Fruit fly (Drosophila melanogaster) whole organism, adult: ENCODE data around the gene CG11262.

ENCODE experiments used
- CG11617 ChIP-seq: fragments of 200-800 bp; sonication (Bioruptor generic); optimal IDR thresholded peaks from 2 replicates; lab custom pipeline; 2017; ENCODE audit warnings: mild to moderate bottlenecking, missing biosample characterization, missing genetic modification reagents, missing genetic modification characterization
- CG12768 ChIP-seq: fragments of 200-800 bp; sonication (Bioruptor generic); optimal IDR thresholded peaks from 2 replicates; lab custom pipeline; 2017; ENCODE audit warnings: missing biosample characterization, missing genetic modification characterization, mild to moderate bottlenecking, moderate library complexity, missing genetic modification reagents
- CG14711 ChIP-seq: fragments of 200-800 bp; sonication (Bioruptor generic); optimal IDR thresholded peaks from 2 replicates; lab custom pipeline; 2018; ENCODE audit warnings: missing biosample characterization, mild to moderate bottlenecking, missing genetic modification characterization, moderate library complexity
- CG1620 ChIP-seq: fragments of 200-800 bp; sonication (Bioruptor generic); optimal IDR thresholded peaks from 2 replicates; lab custom pipeline; 2016; ENCODE audit warnings: missing biosample characterization, missing genetic modification characterization
- CG33017 ChIP-seq: fragments of 200-800 bp; sonication (Bioruptor generic); optimal IDR thresholded peaks from 2 replicates; lab custom pipeline; 2018; ENCODE audit warnings: missing biosample characterization, mild to moderate bottlenecking, missing genetic modification characterization, moderate library complexity
- CG5204 ChIP-seq: fragments of 200-800 bp; sonication (Bioruptor generic); optimal IDR thresholded peaks from 2 replicates; lab custom pipeline; 2016; ENCODE audit warnings: missing biosample characterization, missing genetic modification characterization
- CG7045 ChIP-seq: fragments of 200-800 bp; sonication (Bioruptor generic); optimal IDR thresholded peaks from 2 replicates; lab custom pipeline; 2017; ENCODE audit warnings: missing biosample characterization, mild to moderate bottlenecking, missing genetic modification characterization
- CG7101 ChIP-seq: fragments of 200-800 bp; sonication (Bioruptor generic); optimal IDR thresholded peaks from 2 replicates; lab custom pipeline; 2018; ENCODE audit warnings: missing biosample characterization, mild to moderate bottlenecking, missing genetic modification characterization, moderate library complexity
- Clk ChIP-seq: fragments of 200-800 bp; sonication (Bioruptor generic); optimal IDR thresholded peaks from 2 replicates; lab custom pipeline; 2017; ENCODE audit warnings: missing biosample characterization, missing genetic modification characterization
- Crg-1 ChIP-seq: fragments of 200-800 bp; sonication (Bioruptor generic); optimal IDR thresholded peaks from 2 replicates; lab custom pipeline; 2016; ENCODE audit warnings: missing biosample characterization, missing genetic modification characterization
- Hr96 ChIP-seq: fragments of 200-800 bp; sonication (Bioruptor generic); optimal IDR thresholded peaks from 2 replicates; lab custom pipeline; 2016; ENCODE audit warnings: missing biosample characterization, missing genetic modification characterization
- Mnt ChIP-seq: fragments of 200-800 bp; sonication (Bioruptor generic); optimal IDR thresholded peaks from 2 replicates; lab custom pipeline; 2016; ENCODE audit warnings: missing biosample characterization, mild to moderate bottlenecking, missing genetic modification characterization
- bab1 ChIP-seq: fragments of 200-800 bp; sonication (Bioruptor generic); optimal IDR thresholded peaks from 3 replicates; lab custom pipeline; 2019; ENCODE audit warnings: missing biosample characterization, mild to moderate bottlenecking, missing genetic modification characterization, moderate library complexity
- cic ChIP-seq: fragments of 200-800 bp; sonication (Bioruptor generic); optimal IDR thresholded peaks from 2 replicates; lab custom pipeline; 2017; ENCODE audit warnings: missing biosample characterization, mild to moderate bottlenecking, missing genetic modification characterization, moderate library complexity
- cnc ChIP-seq, 2 experiments: fragments of >200 bp; optimal IDR thresholded peaks; 2 replicates each; lab custom pipeline; 2017
- kay ChIP-seq: fragments of 200-800 bp; sonication (Bioruptor generic); peaks from one replicate; lab custom pipeline; 2016; ENCODE audit warnings: missing biosample characterization, missing genetic modification characterization, borderline replicate concordance
- ovo ChIP-seq: fragments of 200-800 bp; sonication (Bioruptor generic); optimal IDR thresholded peaks from 2 replicates; lab custom pipeline; 2016; ENCODE audit warnings: missing biosample characterization, missing genetic modification characterization
- pad ChIP-seq: fragments of 200-800 bp; sonication (Bioruptor generic); optimal IDR thresholded peaks from 3 replicates; lab custom pipeline; 2017; ENCODE audit warnings: missing biosample characterization, missing genetic modification characterization, mild to moderate bottlenecking, moderate library complexity, missing genetic modification reagents
- tj ChIP-seq: fragments of 200-800 bp; sonication (Bioruptor generic); optimal IDR thresholded peaks from 3 replicates; lab custom pipeline; 2017; ENCODE audit warnings: missing biosample characterization, mild to moderate bottlenecking, missing genetic modification characterization, moderate library complexity
- toe ChIP-seq: fragments of 200-800 bp; sonication (Bioruptor generic); optimal IDR thresholded peaks from 2 replicates; lab custom pipeline; 2016; ENCODE audit warnings: missing biosample characterization, missing genetic modification characterization

The CG11262 gene

DNA sequence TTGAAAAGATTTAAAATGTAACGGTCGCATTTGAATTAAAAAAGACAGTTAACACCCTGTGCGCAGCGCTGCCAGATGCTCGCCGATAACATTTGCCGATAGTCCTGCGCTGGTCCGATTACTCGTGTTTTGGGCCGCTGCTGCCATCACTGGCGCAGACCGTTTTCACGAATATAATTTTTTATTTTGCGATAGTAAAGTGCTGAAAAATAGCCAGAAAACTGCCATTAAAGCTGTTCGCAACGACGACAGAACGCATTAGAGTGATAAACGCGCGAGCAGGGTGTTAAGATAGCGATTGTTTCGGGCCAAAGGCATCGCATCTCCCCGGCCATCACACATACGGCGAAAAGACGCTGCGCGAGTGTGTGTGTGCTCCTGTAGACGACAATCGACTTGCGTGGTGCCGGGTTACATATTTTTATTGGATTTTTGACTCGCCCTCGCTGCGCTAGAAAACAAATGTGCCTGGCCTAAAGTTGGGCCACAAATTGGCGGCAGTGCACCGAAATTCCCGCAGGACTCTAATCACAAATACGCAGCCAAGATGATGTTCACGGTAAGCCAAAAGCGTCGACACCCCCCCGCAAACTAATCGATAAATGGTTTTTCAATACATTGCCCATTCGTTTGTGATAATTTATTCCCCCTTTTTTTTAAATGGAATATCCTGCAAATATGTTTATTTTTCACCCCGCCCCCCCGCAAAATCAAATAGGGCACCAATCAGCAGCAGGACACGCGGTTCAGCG lies 41.9 kb downstream of the CG11262 start, which contains the start of gene Srrm1:
Gene Srrm1 (plus strand): TSS at position 116 of the 752 bp plus-strand sequence.
- TF ChIP-seq CG14711 (tag; lab: Kevin White, UChicago) (no peak), Mnt (peak; percentile 24), CG11617 (no peak), pad (no peak), CG1620 (GFP tag; lab: Kevin White, UChicago) (peak; percentile 55), kay (GFP tag; lab: Kevin White, UChicago) (no peak), bab1 (peak; percentile 50), tj (no peak), CG7045 (GFP tag; lab: Kevin White, UChicago) (no peak), toe (GFP tag; lab: Kevin White, UChicago) (peak; percentile 26), Hr96 (GFP tag; lab: Kevin White, UChicago) (peak; percentile 45), CG33017 (tag; lab: Kevin White, UChicago) (no peak), CG5204 (GFP tag; lab: Kevin White, UChicago) (no peak), Crg-1 (GFP tag; lab: Kevin White, UChicago) (peak; percentile 26), cnc (optimal IDR thresholded peaks at IDR 0.05; lab: Kevin White, UChicago) (no peak), ovo (GFP tag; lab: Kevin White, UChicago) (peak; percentile 26), Clk (no peak), cic (GFP tag; lab: Kevin White, UChicago) (no peak), CG7101 (tag; lab: Kevin White, UChicago) (no peak), CG12768 (GFP tag; lab: Kevin White, UChicago) (no peak)

DNA sequence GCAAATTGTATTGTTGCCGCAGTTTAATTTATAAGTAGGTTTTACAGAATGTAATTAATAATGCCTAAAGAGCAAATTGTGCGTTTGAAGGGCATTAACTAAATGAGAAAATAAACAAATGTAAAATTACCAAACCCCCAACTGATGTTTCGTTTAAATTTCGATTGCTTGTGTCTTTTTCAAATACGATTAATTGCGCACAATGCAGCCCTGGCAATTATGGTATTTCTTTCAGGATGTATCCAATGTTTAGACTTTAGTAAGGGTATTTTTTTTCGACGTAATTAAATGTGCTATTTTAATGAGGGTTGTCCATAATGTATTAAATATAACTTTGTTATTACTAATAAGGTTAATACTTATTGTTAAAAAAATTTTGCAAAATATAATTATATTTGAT lies 45.9 kb downstream of the CG11262 start:
- TF ChIP-seq CG7045 (GFP tag; lab: Kevin White, UChicago) (no peak), bab1 (peak; percentile 3)

DNA sequence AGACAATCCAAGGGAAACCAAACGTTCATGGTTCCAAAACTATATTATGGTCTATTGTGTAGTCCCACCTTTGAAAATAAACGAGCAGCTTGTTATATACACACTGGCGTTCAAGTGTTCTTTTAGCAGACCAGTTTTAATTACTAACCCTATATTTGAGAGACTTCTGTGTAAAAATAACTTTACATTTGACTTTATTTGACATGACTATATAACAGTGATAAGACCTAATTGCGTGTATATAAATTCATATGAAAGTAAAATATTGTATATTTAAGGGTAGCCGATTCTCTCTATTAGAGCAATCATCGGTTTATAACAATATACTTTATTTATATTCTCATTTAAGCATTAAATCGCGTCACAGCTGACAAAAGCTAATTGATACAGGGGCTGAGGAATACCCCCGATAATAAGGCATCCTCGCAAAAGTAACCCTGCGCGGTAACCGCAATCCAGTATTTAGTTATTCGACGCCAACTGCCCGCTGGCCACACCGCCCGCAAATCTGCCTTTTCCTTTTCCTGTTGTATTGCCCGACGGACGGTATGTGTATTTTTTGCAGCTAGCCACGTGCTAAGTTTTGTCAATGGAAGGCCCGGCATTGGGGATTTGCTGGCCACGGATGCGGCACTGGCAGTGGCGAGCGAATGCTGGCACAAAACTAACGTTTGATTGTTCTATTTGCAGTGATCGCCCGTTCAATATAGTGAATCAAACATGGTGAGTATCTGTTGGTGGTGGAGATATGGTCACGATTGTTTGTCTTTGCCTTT lies 46.5 kb downstream of the CG11262 start, which contains the start of gene RpS4:
Gene RpS4 (plus strand): TSS at position 465 of the 776 bp plus-strand sequence.
- TF ChIP-seq Hr96 (GFP tag; lab: Kevin White, UChicago), result peak; percentile 88
- peak; percentile 76 for TF ChIP-seq Clk
- peak; percentile 81 for TF ChIP-seq toe (GFP tag; lab: Kevin White, UChicago)
- peak; percentile 93 for TF ChIP-seq bab1
- peak; percentile 98 for TF ChIP-seq Mnt
- peak; percentile 91 for TF ChIP-seq CG11617
- TF ChIP-seq CG7045 (GFP tag; lab: Kevin White, UChicago), result peak; percentile 89
- TF ChIP-seq CG33017 (tag; lab: Kevin White, UChicago), result peak; percentile 84
- peak; percentile 61 for TF ChIP-seq cic (GFP tag; lab: Kevin White, UChicago)
- peak; percentile 91 for TF ChIP-seq CG7101 (tag; lab: Kevin White, UChicago)
- no peak for TF ChIP-seq cnc (optimal IDR thresholded peaks at IDR 0.05; lab: Kevin White, UChicago)
- TF ChIP-seq tj, result peak; percentile 71
- no peak for TF ChIP-seq kay (GFP tag; lab: Kevin White, UChicago)
- TF ChIP-seq CG14711 (tag; lab: Kevin White, UChicago), result peak; percentile 75
- TF ChIP-seq CG12768 (GFP tag; lab: Kevin White, UChicago), result peak; percentile 92
- peak; percentile 88 for TF ChIP-seq ovo (GFP tag; lab: Kevin White, UChicago)
- peak; percentile 93 for TF ChIP-seq Crg-1 (GFP tag; lab: Kevin White, UChicago)
- TF ChIP-seq CG1620 (GFP tag; lab: Kevin White, UChicago), result peak; percentile 95
- TF ChIP-seq CG5204 (GFP tag; lab: Kevin White, UChicago), result no peak
- TF ChIP-seq pad, result peak; percentile 79

DNA sequence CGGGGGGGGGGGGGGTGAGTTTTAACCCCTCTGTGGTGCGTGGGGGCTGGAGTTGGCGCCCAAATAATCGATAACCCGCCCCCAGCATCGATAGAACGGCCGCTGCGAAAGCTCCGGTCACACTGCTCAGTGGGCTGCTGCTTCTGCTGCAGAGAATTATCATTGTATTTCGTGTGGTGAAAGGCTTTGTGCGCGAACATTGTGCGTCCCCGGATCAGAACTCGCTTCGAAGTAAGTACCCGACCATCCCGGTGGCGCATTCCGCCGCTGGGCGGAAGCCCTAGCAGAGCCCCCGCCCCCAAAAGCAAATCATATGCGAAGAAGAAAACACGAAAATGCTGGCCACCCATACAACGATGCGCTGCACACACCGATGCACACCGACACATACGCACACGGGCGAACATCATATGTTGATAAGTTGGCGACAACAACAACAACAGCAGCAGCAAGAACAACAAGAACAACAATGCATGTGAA lies 49.4 kb downstream of the CG11262 start, which contains the start of gene Syx13:
Gene Syx13 (plus strand): TSS at position 100 of the 480 bp plus-strand sequence.
- TF ChIP-seq CG14711 (tag; lab: Kevin White, UChicago) (peak; percentile 22), cnc (optimal IDR thresholded peaks at IDR 0.05; lab: Kevin White, UChicago) (no peak), toe (GFP tag; lab: Kevin White, UChicago) (no peak), bab1 (peak; percentile 51), CG11617 (peak; percentile 62), CG33017 (tag; lab: Kevin White, UChicago) (no peak), CG5204 (GFP tag; lab: Kevin White, UChicago) (no peak), CG7101 (tag; lab: Kevin White, UChicago) (no peak), Mnt (peak; percentile 73), CG7045 (GFP tag; lab: Kevin White, UChicago) (no peak), CG12768 (GFP tag; lab: Kevin White, UChicago) (peak; percentile 3), pad (peak; percentile 49), Crg-1 (GFP tag; lab: Kevin White, UChicago) (no peak), tj (peak; percentile 6), ovo (GFP tag; lab: Kevin White, UChicago) (no peak), CG1620 (GFP tag; lab: Kevin White, UChicago) (peak; percentile 4), kay (GFP tag; lab: Kevin White, UChicago) (no peak), Clk (no peak), Hr96 (GFP tag; lab: Kevin White, UChicago) (no peak), cic (GFP tag; lab: Kevin White, UChicago) (peak; percentile 61)

DNA sequence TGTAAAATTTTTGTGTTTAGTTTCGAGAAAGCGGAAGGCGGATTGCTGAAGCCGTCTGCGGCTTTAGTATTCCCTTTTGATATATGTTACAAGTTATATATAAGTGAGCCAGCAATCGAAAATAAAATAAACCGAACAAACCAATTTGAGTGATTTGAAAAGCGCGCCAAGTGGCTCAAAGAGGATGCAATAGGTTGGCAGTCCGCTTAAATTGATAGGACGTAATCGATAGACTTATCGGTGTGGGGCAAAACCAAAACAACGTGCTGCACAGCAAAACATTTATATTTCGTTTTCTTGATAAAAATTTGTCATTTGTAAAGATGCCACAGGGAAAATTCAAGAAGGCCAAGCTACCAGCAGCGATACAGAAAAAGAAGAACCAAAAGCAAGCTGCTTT lies 51.8 kb downstream of the CG11262 start, which contains the start of gene CG11279:
Gene CG11279 (plus strand): TSS at position 220 of the 400 bp plus-strand sequence.
- TF ChIP-seq Mnt (peak; percentile 26), bab1 (peak; percentile 36), CG33017 (tag; lab: Kevin White, UChicago) (no peak)
